Fruit fly (Drosophila melanogaster) whole organism, embryonic: ENCODE data around the gene CG18302.

Source experiments
- B-H2 ChIP-seq: fragments of 200-800 bp; sonication (Bioruptor generic); optimal IDR thresholded peaks from 2 replicates; lab custom pipeline; 2018; ENCODE audit warnings: missing biosample characterization, mild to moderate bottlenecking, missing genetic modification characterization
- BtbVII ChIP-seq: fragments of 200-800 bp; sonication (Bioruptor generic); optimal IDR thresholded peaks from 3 replicates; lab custom pipeline; 2017; ENCODE audit warnings: missing biosample characterization, mild to moderate bottlenecking, missing genetic modification characterization
- CG11093 ChIP-seq: fragments of 200-800 bp; sonication (Bioruptor generic); IDR thresholded peaks from 3 replicates; pipeline ENCODE4 v1.3.6; 2022; ENCODE audit warnings: missing biosample characterization, missing genetic modification characterization
- CG12155 ChIP-seq: fragments of 200-800 bp; sonication (Bioruptor generic); optimal IDR thresholded peaks from 3 replicates; lab custom pipeline; 2016; ENCODE audit warnings: missing biosample characterization, missing genetic modification characterization
- CG14710 ChIP-seq: fragments of 200-800 bp; sonication (Bioruptor generic); optimal IDR thresholded peaks from 3 replicates; lab custom pipeline; 2019; ENCODE audit warnings: missing biosample characterization, mild to moderate bottlenecking, missing genetic modification characterization, moderate library complexity
- CG14965 ChIP-seq: fragments of 200-800 bp; sonication (Bioruptor generic); optimal IDR thresholded peaks from 2 replicates; lab custom pipeline; 2016; ENCODE audit warnings: missing biosample characterization, missing genetic modification characterization, borderline replicate concordance
- CG1602 ChIP-seq: fragments of 200-800 bp; sonication (Bioruptor generic); optimal IDR thresholded peaks from 3 replicates; lab custom pipeline; 2016; ENCODE audit warnings: missing biosample characterization, missing genetic modification characterization
- CG17361 ChIP-seq: fragments of 200-800 bp; sonication (Bioruptor generic); IDR thresholded peaks from 3 replicates; pipeline ENCODE4 v1.3.6; 2022; ENCODE audit warnings: missing biosample characterization, missing genetic modification characterization
- CG17568 ChIP-seq: fragments of 200-800 bp; sonication (Bioruptor generic); optimal IDR thresholded peaks from 2 replicates; lab custom pipeline; 2018; ENCODE audit warnings: missing biosample characterization, mild to moderate bottlenecking, missing genetic modification characterization, moderate library complexity
- CG17802 ChIP-seq: fragments of 200-800 bp; sonication (Bioruptor generic); optimal IDR thresholded peaks from 2 replicates; lab custom pipeline; 2018; ENCODE audit warnings: missing biosample characterization, mild to moderate bottlenecking, missing genetic modification characterization, moderate library complexity
- CG2678 ChIP-seq: fragments of 200-800 bp; sonication (Bioruptor generic); optimal IDR thresholded peaks from 3 replicates; lab custom pipeline; 2019; ENCODE audit warnings: missing biosample characterization, mild to moderate bottlenecking, missing genetic modification characterization, moderate library complexity
- CG31224 ChIP-seq: fragments of 200-800 bp; sonication (Bioruptor generic); IDR thresholded peaks from 2 replicates; pipeline ENCODE4 v1.3.6; 2022; ENCODE audit warnings: missing biosample characterization, missing genetic modification characterization
- CG3163 ChIP-seq: fragments of 200-800 bp; sonication (Bioruptor generic); optimal IDR thresholded peaks from 3 replicates; lab custom pipeline; 2016; ENCODE audit warnings: missing biosample characterization, missing genetic modification characterization
- CG32772 ChIP-seq: fragments of 200-800 bp; sonication (Bioruptor generic); IDR thresholded peaks from 2 replicates; pipeline ENCODE4 v1.3.6; 2022; ENCODE audit warnings: missing biosample characterization, missing genetic modification characterization
- CG3281 ChIP-seq: fragments of 200-800 bp; sonication (Bioruptor generic); optimal IDR thresholded peaks from 3 replicates; lab custom pipeline; 2017; ENCODE audit warnings: missing biosample characterization, mild to moderate bottlenecking, missing genetic modification characterization
- CG7357 ChIP-seq: fragments of 200-800 bp; sonication (Bioruptor generic); IDR thresholded peaks from 3 replicates; pipeline ENCODE4 v1.3.6; 2022; ENCODE audit warnings: missing biosample characterization, missing genetic modification characterization
- CG7928 ChIP-seq: fragments of 200-800 bp; sonication (Bioruptor generic); optimal IDR thresholded peaks from 2 replicates; lab custom pipeline; 2017; ENCODE audit warnings: missing biosample characterization, mild to moderate bottlenecking, missing genetic modification characterization
- CG9876 ChIP-seq: fragments of 200-800 bp; sonication (Bioruptor generic); optimal IDR thresholded peaks from 2 replicates; lab custom pipeline; 2016; ENCODE audit warnings: missing biosample characterization, missing genetic modification characterization
- CTCF ChIP-seq: fragments of 200-800 bp; sonication (Bioruptor generic); optimal IDR thresholded peaks from 2 replicates; lab custom pipeline; 2017; ENCODE audit warnings: missing biosample characterization, mild to moderate bottlenecking, missing genetic modification characterization, moderate library complexity
- Dek ChIP-seq: fragments of 200-800 bp; sonication (Bioruptor generic); optimal IDR thresholded peaks from 3 replicates; lab custom pipeline; 2019; ENCODE audit warnings: missing biosample characterization, mild to moderate bottlenecking, missing genetic modification characterization, moderate library complexity
- ERR ChIP-seq: fragments of 200-800 bp; sonication (Bioruptor generic); optimal IDR thresholded peaks from 2 replicates; lab custom pipeline; 2016; ENCODE audit warnings: missing biosample characterization, missing genetic modification characterization
- Fer1 ChIP-seq: fragments of 200-800 bp; sonication (Bioruptor generic); optimal IDR thresholded peaks from 2 replicates; lab custom pipeline; 2017; ENCODE audit warnings: missing biosample characterization, mild to moderate bottlenecking, missing genetic modification characterization
- Fer2 ChIP-seq: fragments of 200-800 bp; sonication (Bioruptor generic); optimal IDR thresholded peaks from 2 replicates; lab custom pipeline; 2018; ENCODE audit warnings: missing biosample characterization, mild to moderate bottlenecking, missing genetic modification characterization, moderate library complexity
- Gug ChIP-seq: fragments of 200-800 bp; sonication (Bioruptor generic); IDR thresholded peaks from 4 replicates; pipeline ENCODE4 v1.3.6; 2022; ENCODE audit warnings: missing biosample characterization, missing genetic modification characterization
- Mad ChIP-seq: fragments of 200-800 bp; sonication (Bioruptor generic); optimal IDR thresholded peaks from 2 replicates; lab custom pipeline; 2016; ENCODE audit warnings: missing biosample characterization, missing genetic modification characterization
- Mes4 ChIP-seq: fragments of 200-800 bp; sonication (Bioruptor generic); optimal IDR thresholded peaks from 2 replicates; lab custom pipeline; 2016; ENCODE audit warnings: missing biosample characterization, missing genetic modification characterization
- Mrtf ChIP-seq: fragments of 200-800 bp; sonication (Bioruptor generic); IDR thresholded peaks from 3 replicates; pipeline ENCODE4 v1.3.6; 2022; ENCODE audit warnings: missing biosample characterization, missing genetic modification characterization
- Nf-YA ChIP-seq: fragments of 200-800 bp; sonication (Bioruptor generic); IDR thresholded peaks from 2 replicates; pipeline ENCODE4 v1.3.6; 2022; ENCODE audit warnings: missing biosample characterization, missing genetic modification characterization
- Poxn ChIP-seq: fragments of 200-800 bp; sonication (Bioruptor generic); IDR thresholded peaks from 2 replicates; pipeline ENCODE4 v1.3.6; 2022; ENCODE audit warnings: missing biosample characterization, missing genetic modification characterization
- Rx ChIP-seq: fragments of 200-800 bp; sonication (Bioruptor generic); IDR thresholded peaks from 2 replicates; pipeline ENCODE4 v1.3.6; 2022; ENCODE audit warnings: missing biosample characterization, missing genetic modification characterization
- ap ChIP-seq: fragments of 200-800 bp; sonication (Bioruptor generic); IDR thresholded peaks from 2 replicates; pipeline ENCODE4 v1.3.6; 2022; ENCODE audit warnings: missing biosample characterization, missing genetic modification characterization
- az2 ChIP-seq: fragments of 200-800 bp; sonication (Bioruptor generic); optimal IDR thresholded peaks from 3 replicates; lab custom pipeline; 2016; ENCODE audit warnings: missing biosample characterization, missing genetic modification characterization
- cas ChIP-seq: fragments of 200-800 bp; sonication (Bioruptor generic); IDR thresholded peaks from 2 replicates; pipeline ENCODE4 v1.3.6; 2022; ENCODE audit warnings: missing biosample characterization, missing genetic modification characterization
- dati ChIP-seq: fragments of 200-800 bp; sonication (Bioruptor generic); IDR thresholded peaks from 2 replicates; pipeline ENCODE4 v1.3.6; 2022; ENCODE audit warnings: missing biosample characterization, missing genetic modification characterization
- ems ChIP-seq: fragments of 200-800 bp; sonication (Bioruptor generic); optimal IDR thresholded peaks from 3 replicates; lab custom pipeline; 2016; ENCODE audit warnings: missing biosample characterization, missing genetic modification characterization
- fd102C ChIP-seq: fragments of 200-800 bp; sonication (Bioruptor generic); optimal IDR thresholded peaks from 2 replicates; lab custom pipeline; 2018; ENCODE audit warnings: missing biosample characterization, mild to moderate bottlenecking, missing genetic modification characterization, moderate library complexity
- fd96Cb ChIP-seq: fragments of 200-800 bp; sonication (Bioruptor generic); optimal IDR thresholded peaks from 2 replicates; lab custom pipeline; 2018; ENCODE audit warnings: missing biosample characterization, mild to moderate bottlenecking, missing genetic modification characterization, moderate library complexity
- fu2 ChIP-seq: fragments of 200-800 bp; sonication (Bioruptor generic); optimal IDR thresholded peaks from 2 replicates; lab custom pipeline; 2016; ENCODE audit warnings: missing biosample characterization, missing genetic modification characterization
- gcm2 ChIP-seq: fragments of 200-800 bp; sonication (Bioruptor generic); optimal IDR thresholded peaks from 2 replicates; lab custom pipeline; 2016; ENCODE audit warnings: missing biosample characterization, missing genetic modification characterization
- gfzf ChIP-seq: fragments of 200-800 bp; sonication (Bioruptor generic); optimal IDR thresholded peaks from 2 replicates; lab custom pipeline; 2016; ENCODE audit warnings: missing biosample characterization, mild to moderate bottlenecking, missing genetic modification characterization, moderate library complexity
- hkb ChIP-seq, 2 experiments: fragments of 200-800 bp in 1 of 2; fragments of >200 bp in 1 of 2; sonication (Bioruptor generic) in 1 of 2; IDR thresholded peaks in 1 of 2; optimal IDR thresholded peaks in 1 of 2; 2 replicates each; pipeline versions ENCODE4 v1.3.6 to Lab custom; 2017 to 2022; ENCODE audit warnings: missing biosample characterization in 1 of 2, missing genetic modification characterization in 1 of 2
- nerfin-2 ChIP-seq: fragments of 200-800 bp; sonication (Bioruptor generic); IDR thresholded peaks from 2 replicates; pipeline ENCODE4 v1.3.6; 2022; ENCODE audit warnings: missing biosample characterization, missing genetic modification characterization; ENCODE audit not compliant: partially characterized antibody
- ranshi ChIP-seq: fragments of 200-800 bp; sonication (Bioruptor generic); IDR thresholded peaks from 2 replicates; pipeline ENCODE4 v1.3.6; 2022; ENCODE audit warnings: missing biosample characterization, missing genetic modification characterization
- rib ChIP-seq: fragments of 200-800 bp; sonication (Bioruptor generic); IDR thresholded peaks from 2 replicates; pipeline ENCODE4 v1.3.6; 2022; ENCODE audit warnings: missing biosample characterization, missing genetic modification characterization
- run ChIP-seq: fragments of 200-800 bp; sonication (Bioruptor generic); optimal IDR thresholded peaks from 3 replicates; lab custom pipeline; 2018; ENCODE audit warnings: missing biosample characterization, mild to moderate bottlenecking, missing genetic modification characterization
- scrt ChIP-seq: fragments of 200-800 bp; sonication (Bioruptor generic); optimal IDR thresholded peaks from 2 replicates; lab custom pipeline; 2018; ENCODE audit warnings: missing biosample characterization, mild to moderate bottlenecking, missing genetic modification characterization, moderate library complexity
- stwl ChIP-seq: fragments of 200-800 bp; sonication (Bioruptor generic); optimal IDR thresholded peaks from 3 replicates; lab custom pipeline; 2018; ENCODE audit warnings: missing biosample characterization, mild to moderate bottlenecking, missing genetic modification characterization, moderate library complexity
- tll ChIP-seq, 2 experiments: fragments of 200-800 bp in 1 of 2; fragments of >200 bp in 1 of 2; sonication (Bioruptor generic) in 1 of 2; optimal IDR thresholded peaks; 2 replicates each; lab custom pipeline; 2017 to 2019; ENCODE audit warnings: missing biosample characterization in 2 of 2, missing genetic modification characterization in 2 of 2, mild to moderate bottlenecking in 1 of 2, moderate library complexity in 1 of 2
- ttk ChIP-seq: fragments of 200-800 bp; sonication (Bioruptor generic); IDR thresholded peaks from 2 replicates; pipeline ENCODE4 v2.1.2; 2022; ENCODE audit warnings: missing biosample characterization, missing genetic modification characterization
- twi ChIP-seq: fragments of 200-800 bp; optimal IDR thresholded peaks from 2 replicates; lab custom pipeline; 2019; ENCODE audit warnings: missing biosample characterization, mild to moderate bottlenecking, missing genetic modification characterization, moderate library complexity
- zfh2 ChIP-seq: fragments of 200-800 bp; sonication (Bioruptor generic); optimal IDR thresholded peaks from 2 replicates; lab custom pipeline; 2016; ENCODE audit warnings: missing biosample characterization, missing genetic modification characterization

CG18302 gene

dm6 chr2L:10519225-10519624 lies 14.9 kb upstream of the CG18302 start (continued):
- TF ChIP-seq Dek (tag; lab: Kevin White, UChicago) (peak; percentile 61), ap (no peak), Nf-YA (GFP tag; lab: Robert Waterston, UW) (0 out of 2 replicates have a peak, but pooled peaks have one; percentile 15), gcm2 (GFP tag; lab: Kevin White, UChicago) (peak; percentile 3), Gug (GFP tag; lab: Robert Waterston, UW) (peak; percentile 47; the same call in 2 of the 4 replicates), CTCF (GFP tag; lab: Kevin White, UChicago) (no peak), dati (0 out of 2 replicates have a peak, but pooled peaks have one; percentile 34), CG14710 (tag; lab: Kevin White, UChicago) (peak; percentile 11), Mrtf (GFP tag; lab: Robert Waterston, UW) (0 out of 3 replicates have a peak, but pooled peaks have one; percentile 40), CG9876 (GFP tag; lab: Kevin White, UChicago) (no peak), nerfin-2 (GFP tag; lab: Robert Waterston, UW) (no peak), rib (GFP tag; lab: Robert Waterston, UW) (peak; percentile 39; the same call in 1 of the 2 replicates), fd96Cb (tag; lab: Kevin White, UChicago) (peak; percentile 29), CG11093 (GFP tag; lab: Robert Waterston, UW) (peak; percentile 41; the same call in 1 of the 3 replicates), CG3163 (GFP tag; lab: Kevin White, UChicago) (no peak), ranshi (GFP tag; lab: Robert Waterston, UW) (peak; percentile 53; the same call in 1 of the 2 replicates), run (no peak), CG14965 (GFP tag; lab: Kevin White, UChicago) (no peak), CG3281 (peak; percentile 66), cas (GFP tag; lab: Robert Waterston, UW) (no peak), CG2678 (peak; percentile 83), twi (tag; lab: Kevin White, UChicago) (no peak), hkb (optimal IDR thresholded peaks at IDR 0.05; lab: Kevin White, UChicago) (no peak), hkb (GFP tag; IDR thresholded peaks at IDR 0.05; lab: Robert Waterston, UW) (peak; percentile 73), scrt (peak; percentile 56), CG17802 (tag; lab: Kevin White, UChicago) (no peak), az2 (GFP tag; lab: Kevin White, UChicago) (no peak), CG17568 (peak; percentile 36), Poxn (GFP tag; lab: Robert Waterston, UW) (0 out of 2 replicates have a peak, but pooled peaks have one; percentile 8), CG7928 (GFP tag; lab: Kevin White, UChicago) (no peak), gfzf (GFP tag; lab: Kevin White, UChicago) (no peak), fu2 (GFP tag; lab: Kevin White, UChicago) (no peak), BtbVII (GFP tag; lab: Kevin White, UChicago) (peak; percentile 55), ttk (peak; percentile 47; the same call in 1 of the 2 replicates), ERR (GFP tag; lab: Kevin White, UChicago) (no peak), CG12155 (GFP tag; lab: Kevin White, UChicago) (peak; percentile 25), Rx (GFP tag; lab: Robert Waterston, UW) (no peak; the same call in 1 of the 2 replicates), CG17361 (GFP tag; lab: Robert Waterston, UW) (peak; percentile 48; the same call in 1 of the 3 replicates), CG7357 (GFP tag; lab: Robert Waterston, UW) (0 out of 3 replicates have a peak, but pooled peaks have one; percentile 49), fd102C (GFP tag; lab: Kevin White, UChicago) (no peak), Mad (no peak), tll (GFP tag; optimal IDR thresholded peaks at IDR 0.05; lab: Kevin White, UChicago) (no peak), Fer1 (GFP tag; lab: Kevin White, UChicago) (peak; percentile 69), Mes4 (GFP tag; lab: Kevin White, UChicago) (no peak), ems (GFP tag; lab: Kevin White, UChicago) (no peak), CG32772 (GFP tag; lab: Robert Waterston, UW) (peak; percentile 53; the same call in 1 of the 2 replicates), CG31224 (GFP tag; lab: Robert Waterston, UW) (0 out of 2 replicates have a peak, but pooled peaks have one; percentile 40), stwl (no peak), Fer2 (tag; lab: Kevin White, UChicago) (peak; percentile 35), B-H2 (GFP tag; lab: Kevin White, UChicago) (no peak), CG1602 (peak; percentile 8), zfh2 (GFP tag; lab: Kevin White, UChicago) (peak; percentile 20)
